Fruit fly (Drosophila melanogaster): ENCODE results near the gene Vti1a.

Vti1a gene

DNA sequence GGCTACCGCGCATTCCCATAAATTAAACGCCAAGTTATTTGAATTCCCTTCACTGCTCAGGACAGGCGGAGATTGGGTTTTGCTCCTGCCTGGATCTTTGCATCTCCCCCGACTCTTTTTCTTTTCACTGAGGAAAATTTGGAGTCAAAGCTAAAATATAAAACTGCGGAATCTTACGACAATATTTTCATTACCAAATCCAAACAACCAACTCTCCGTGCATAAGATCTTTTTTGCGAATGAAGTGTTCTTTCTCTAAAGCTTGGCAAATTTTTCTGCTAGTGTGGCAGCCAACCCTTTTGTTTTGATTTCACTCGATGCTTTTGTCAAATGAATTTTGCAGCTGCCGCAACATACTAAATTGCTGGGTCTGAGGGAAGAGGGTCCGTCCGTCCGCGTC is 35.2 kb upstream of the Vti1a start:
- no peak for TF ChIP-seq pan (optimal IDR thresholded peaks at IDR 0.05)
- peak; percentile 11 for TF ChIP-seq Vsx2 (GFP tag; optimal IDR thresholded peaks at IDR 0.05; ENCODE audit: partially characterized antibody)
- TF ChIP-seq Hnf4 (GFP tag; optimal IDR thresholded peaks at IDR 0.05): peak; percentile 88
- no peak for TF ChIP-seq jim (GFP tag; optimal IDR thresholded peaks at IDR 0.05)
- TF ChIP-seq Mio (GFP tag; optimal IDR thresholded peaks at IDR 0.05): no peak
- peak; percentile 94 for TF ChIP-seq woc (GFP tag; optimal IDR thresholded peaks at IDR 0.05)
- TF ChIP-seq CrebA (GFP tag; optimal IDR thresholded peaks at IDR 0.05; ENCODE audit: borderline replicate concordance): peak; percentile 78
- no peak for TF ChIP-seq Dif (GFP tag; optimal IDR thresholded peaks at IDR 0.05; ENCODE audit: partially characterized antibody)
- TF ChIP-seq sv (GFP tag; optimal IDR thresholded peaks at IDR 0.05): no peak
- TF ChIP-seq Dfd (GFP tag; optimal IDR thresholded peaks at IDR 0.05): no peak
- TF ChIP-seq sage (GFP tag; optimal IDR thresholded peaks at IDR 0.05): peak; percentile 85
- TF ChIP-seq dl (GFP tag; optimal IDR thresholded peaks at IDR 0.05; ENCODE audit: insufficient read depth in 1 of 2, partially characterized antibody in 2 of 2): no peak
- TF ChIP-seq N (GFP tag; optimal IDR thresholded peaks at IDR 0.05): no peak
- peak; percentile 82 for TF ChIP-seq CG32264 (GFP tag; optimal IDR thresholded peaks at IDR 0.05)
- TF ChIP-seq lola (GFP tag; optimal IDR thresholded peaks at IDR 0.05): no peak
- no peak for TF ChIP-seq usp (GFP tag; optimal IDR thresholded peaks at IDR 0.05)
- peak; percentile 91 for TF ChIP-seq rgr (GFP tag; optimal IDR thresholded peaks at IDR 0.05)
- TF ChIP-seq Hr83 (GFP tag; optimal IDR thresholded peaks at IDR 0.05; ENCODE audit: poor library complexity, severe bottlenecking): no peak
- peak; percentile 60 for TF ChIP-seq Jra (GFP tag; optimal IDR thresholded peaks at IDR 0.05)
- peak; percentile 64 for TF ChIP-seq dmrt93B (GFP tag; optimal IDR thresholded peaks at IDR 0.05)
- peak; percentile 91 for TF ChIP-seq br (GFP tag; optimal IDR thresholded peaks at IDR 0.05)
- peak; percentile 74 for TF ChIP-seq CG9705 (GFP tag; optimal IDR thresholded peaks at IDR 0.05)
- peak; percentile 25 for TF ChIP-seq dsf (GFP tag; optimal IDR thresholded peaks at IDR 0.05; ENCODE audit: borderline replicate concordance)
- TF ChIP-seq foxo (GFP tag; optimal IDR thresholded peaks at IDR 0.05): peak; percentile 14 to 92
- TF ChIP-seq fru (GFP tag; optimal IDR thresholded peaks at IDR 0.05): peak; percentile 94
- TF ChIP-seq Sp1 (GFP tag; optimal IDR thresholded peaks at IDR 0.05): peak; percentile 91
- peak; percentile 47 for TF ChIP-seq Rel (GFP tag; optimal IDR thresholded peaks at IDR 0.05)
- TF ChIP-seq Rel (tag; optimal IDR thresholded peaks at IDR 0.05): peak; percentile 62
- peak; percentile 78 for TF ChIP-seq brk (GFP tag; optimal IDR thresholded peaks at IDR 0.05)
- TF ChIP-seq h (GFP tag; optimal IDR thresholded peaks at IDR 0.05): peak; percentile 93
- peak; percentile 91 for TF ChIP-seq OdsH (GFP tag; optimal IDR thresholded peaks at IDR 0.05)
- TF ChIP-seq Abd-B (GFP tag; optimal IDR thresholded peaks at IDR 0.05): no peak
- TF ChIP-seq Hr78 (GFP tag; optimal IDR thresholded peaks at IDR 0.05): no peak
- peak; percentile 92 for TF ChIP-seq HLH106 (tag; optimal IDR thresholded peaks at IDR 0.05)
- TF ChIP-seq GATAd (GFP tag; optimal IDR thresholded peaks at IDR 0.05): no peak
- TF ChIP-seq Myc (optimal IDR thresholded peaks at IDR 0.05): no peak
- TF ChIP-seq tai (GFP tag; optimal IDR thresholded peaks at IDR 0.05): peak; percentile 77
- peak; percentile 82 for TF ChIP-seq psq (GFP tag; optimal IDR thresholded peaks at IDR 0.05)
- peak; percentile 94 for TF ChIP-seq ey (GFP tag; optimal IDR thresholded peaks at IDR 0.05)

DNA sequence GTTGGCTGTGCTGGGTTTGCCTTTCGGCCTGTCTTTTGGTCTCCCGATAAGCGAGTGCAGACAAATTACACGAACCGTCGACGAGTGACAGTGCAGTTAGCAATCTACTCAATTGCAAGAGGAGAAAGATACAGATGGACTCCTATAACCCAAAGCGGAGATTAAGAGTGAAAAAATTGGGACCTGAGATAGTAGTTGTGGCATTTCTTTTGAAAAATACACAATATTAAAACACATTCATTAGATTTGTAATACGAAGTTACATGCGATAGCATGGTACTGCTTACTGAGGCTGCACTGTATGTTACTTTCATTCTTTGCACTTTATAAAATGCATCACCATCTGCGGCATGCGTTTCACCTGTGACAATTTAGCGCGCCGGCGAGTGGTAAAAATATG is 34.5 kb upstream of the Vti1a start:
- TF ChIP-seq HLH106 (tag; optimal IDR thresholded peaks at IDR 0.05) (no peak), foxo (GFP tag; optimal IDR thresholded peaks at IDR 0.05) (peak in 1 of 2 experiments; percentile 45), dmrt93B (GFP tag; optimal IDR thresholded peaks at IDR 0.05) (peak; percentile 2), OdsH (GFP tag; optimal IDR thresholded peaks at IDR 0.05) (peak; percentile 4), fru (GFP tag; optimal IDR thresholded peaks at IDR 0.05) (peak; percentile 39), CG9705 (GFP tag; optimal IDR thresholded peaks at IDR 0.05) (no peak), woc (GFP tag; optimal IDR thresholded peaks at IDR 0.05) (no peak), h (GFP tag; optimal IDR thresholded peaks at IDR 0.05) (peak; percentile 37)
